Fruit fly (Drosophila melanogaster) whole organism, pupa: Measurements from ENCODE around the gene Alms1a.

ENCODE experiments used
- CG10348 ChIP-seq: fragments of 200-800 bp; sonication (Bioruptor generic); IDR thresholded peaks from 2 replicates; pipeline ENCODE4 v1.3.6; 2022; ENCODE audit warnings: missing biosample characterization, missing genetic modification characterization
- CG12605 ChIP-seq: fragments of 200-800 bp; sonication (Bioruptor generic); IDR thresholded peaks from 2 replicates; pipeline ENCODE4 v1.3.6; 2022; ENCODE audit warnings: missing biosample characterization, missing genetic modification characterization
- CG13204 ChIP-seq: fragments of 200-800 bp; sonication (Bioruptor generic); optimal IDR thresholded peaks from 2 replicates; lab custom pipeline; 2018; ENCODE audit warnings: missing biosample characterization, mild to moderate bottlenecking, missing genetic modification characterization, moderate library complexity
- CG14655 ChIP-seq: fragments of 200-800 bp; sonication (Bioruptor generic); optimal IDR thresholded peaks from 3 replicates; lab custom pipeline; 2017; ENCODE audit warnings: mild to moderate bottlenecking, missing biosample characterization, missing genetic modification reagents, missing genetic modification characterization
- CG15710 ChIP-seq: fragments of 200-800 bp; sonication (Bioruptor generic); optimal IDR thresholded peaks from 2 replicates; lab custom pipeline; 2018; ENCODE audit warnings: missing biosample characterization, mild to moderate bottlenecking, missing genetic modification characterization, moderate library complexity
- CG17806 ChIP-seq: fragments of 200-800 bp; sonication (Bioruptor generic); optimal IDR thresholded peaks from 2 replicates; lab custom pipeline; 2018; ENCODE audit warnings: missing biosample characterization, mild to moderate bottlenecking, missing genetic modification characterization, moderate library complexity
- CG32121 ChIP-seq: fragments of 200-800 bp; sonication (Bioruptor generic); IDR thresholded peaks from 2 replicates; pipeline ENCODE4 v1.3.6; 2022; ENCODE audit warnings: missing biosample characterization, missing genetic modification characterization
- CG34367 ChIP-seq: fragments of 200-800 bp; sonication (Bioruptor generic); optimal IDR thresholded peaks from 2 replicates; lab custom pipeline; 2018; ENCODE audit warnings: missing biosample characterization, mild to moderate bottlenecking, missing genetic modification characterization
- CG4496 ChIP-seq: fragments of 200-800 bp; sonication (Bioruptor generic); IDR thresholded peaks from 3 replicates; pipeline ENCODE4 v1.3.6; 2022; ENCODE audit warnings: missing biosample characterization, missing genetic modification characterization
- CG8159 ChIP-seq: fragments of 200-800 bp; sonication (Bioruptor generic); optimal IDR thresholded peaks from 3 replicates; lab custom pipeline; 2018; ENCODE audit warnings: missing biosample characterization, mild to moderate bottlenecking, missing genetic modification characterization, moderate library complexity
- CG8301 ChIP-seq: fragments of 200-800 bp; sonication (Bioruptor generic); optimal IDR thresholded peaks from 2 replicates; lab custom pipeline; 2018; ENCODE audit warnings: missing biosample characterization, mild to moderate bottlenecking, missing genetic modification characterization
- CG9948 ChIP-seq: fragments of 200-800 bp; sonication (Bioruptor generic); optimal IDR thresholded peaks from 2 replicates; lab custom pipeline; 2018; ENCODE audit warnings: missing biosample characterization, mild to moderate bottlenecking, missing genetic modification characterization, moderate library complexity
- D1 ChIP-seq: fragments of 200-800 bp; sonication (Bioruptor generic); optimal IDR thresholded peaks from 2 replicates; lab custom pipeline; 2018; ENCODE audit warnings: missing biosample characterization, mild to moderate bottlenecking, missing genetic modification characterization, moderate library complexity
- EcR ChIP-seq: fragments of 200-800 bp; sonication (Bioruptor generic); optimal IDR thresholded peaks from 3 replicates; lab custom pipeline; 2019; ENCODE audit warnings: missing biosample characterization, missing genetic modification characterization, mild to moderate bottlenecking, moderate library complexity, missing genetic modification reagents
- Ets98B ChIP-seq: fragments of 200-800 bp; sonication (Bioruptor generic); IDR thresholded peaks from 2 replicates; pipeline ENCODE4 v1.3.6; 2022; ENCODE audit warnings: missing biosample characterization, missing genetic modification characterization
- Pif1A ChIP-seq: fragments of 200-800 bp; sonication (Bioruptor generic); optimal IDR thresholded peaks from 3 replicates; lab custom pipeline; 2016; ENCODE audit warnings: missing biosample characterization, missing genetic modification characterization
- Pif1B ChIP-seq: fragments of 200-800 bp; sonication (Bioruptor generic); optimal IDR thresholded peaks from 3 replicates; lab custom pipeline; 2016; ENCODE audit warnings: missing biosample characterization, missing genetic modification characterization
- Snoo ChIP-seq: fragments of 200-800 bp; sonication (Bioruptor generic); optimal IDR thresholded peaks from 3 replicates; lab custom pipeline; 2017; ENCODE audit warnings: missing biosample characterization, mild to moderate bottlenecking, missing genetic modification characterization, inconsistent platforms
- fd96Ca ChIP-seq: fragments of 200-800 bp; sonication (Bioruptor generic); IDR thresholded peaks from 3 replicates; pipeline ENCODE4 v1.3.6; 2022; ENCODE audit warnings: missing biosample characterization, missing genetic modification characterization
- gl ChIP-seq: fragments of 200-800 bp; sonication (Bioruptor generic); optimal IDR thresholded peaks from 2 replicates; lab custom pipeline; 2018; ENCODE audit warnings: missing biosample characterization, mild to moderate bottlenecking, missing genetic modification characterization
- rn ChIP-seq: fragments of 200-800 bp; sonication (Bioruptor generic); IDR thresholded peaks from 2 replicates; pipeline ENCODE4 v1.3.6; 2022; ENCODE audit warnings: missing biosample characterization, missing genetic modification characterization

Gene Alms1a

DNA sequence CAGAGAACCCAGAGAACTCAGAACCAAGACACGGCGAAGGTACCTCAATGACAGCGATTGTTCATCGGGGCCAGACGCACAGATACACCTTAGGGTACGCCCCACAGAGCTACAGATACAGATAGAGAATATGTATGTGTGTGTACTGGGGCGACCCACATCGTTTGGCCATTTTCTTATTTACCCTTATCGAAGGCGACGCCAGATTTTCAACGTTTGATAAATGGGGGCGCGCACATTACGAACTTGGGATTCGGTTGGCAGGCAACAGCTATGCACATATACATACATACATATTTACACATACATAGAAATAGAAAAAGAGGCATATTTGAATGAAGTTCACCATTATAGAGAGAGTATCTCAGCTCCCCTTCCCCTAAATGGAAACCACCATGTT lies 29.4 kb downstream of the Alms1a start:
- TF ChIP-seq CG8159 (no peak), CG13204 (GFP tag; lab: Kevin White, UChicago) (no peak), rn (GFP tag; lab: Robert Waterston, UW) (no peak), CG12605 (GFP tag; lab: Robert Waterston, UW) (no peak), CG14655 (no peak), CG32121 (GFP tag; lab: Robert Waterston, UW) (no peak), Pif1A (GFP tag; lab: Kevin White, UChicago) (no peak), fd96Ca (GFP tag; lab: Robert Waterston, UW) (no peak), Pif1B (GFP tag; lab: Kevin White, UChicago) (no peak), CG10348 (no peak), CG9948 (tag; lab: Kevin White, UChicago) (no peak), CG15710 (tag; lab: Kevin White, UChicago) (no peak), CG8301 (tag; lab: Kevin White, UChicago) (no peak)
- TF ChIP-seq, all 21 proteins: peak for 0

- no peak for TF ChIP-seq CG17806 (tag; lab: Kevin White, UChicago)
- TF ChIP-seq gl (tag; lab: Kevin White, UChicago): no peak
- TF ChIP-seq CG34367 (tag; lab: Kevin White, UChicago): no peak
Observed at dm6 chrX:4605313-4605712, 30.5 kb downstream of the Alms1a start.

- no peak for TF ChIP-seq CG8159
- no peak for TF ChIP-seq Pif1A (GFP tag; lab: Kevin White, UChicago)
- TF ChIP-seq Ets98B (GFP tag; lab: Robert Waterston, UW): no peak
- no peak for TF ChIP-seq CG4496 (GFP tag; lab: Robert Waterston, UW)
- no peak for TF ChIP-seq CG12605 (GFP tag; lab: Robert Waterston, UW)
- TF ChIP-seq Snoo (tag; lab: Kevin White, UChicago): no peak
- no peak for TF ChIP-seq rn (GFP tag; lab: Robert Waterston, UW)
- no peak for TF ChIP-seq CG8301 (tag; lab: Kevin White, UChicago)
- TF ChIP-seq CG34367 (tag; lab: Kevin White, UChicago): no peak
- TF ChIP-seq CG14655: no peak
- no peak for TF ChIP-seq CG32121 (GFP tag; lab: Robert Waterston, UW)
- no peak for TF ChIP-seq CG10348
- no peak for TF ChIP-seq gl (tag; lab: Kevin White, UChicago)
- no peak for TF ChIP-seq CG9948 (tag; lab: Kevin White, UChicago)
- no peak for TF ChIP-seq fd96Ca (GFP tag; lab: Robert Waterston, UW)
- no peak for TF ChIP-seq CG15710 (tag; lab: Kevin White, UChicago)
- no peak for TF ChIP-seq CG13204 (GFP tag; lab: Kevin White, UChicago)
- no peak for TF ChIP-seq D1 (tag; lab: Kevin White, UChicago)
Observed at dm6 chrX:4604553-4604952, 31.3 kb downstream of the Alms1a start.

dm6 chrX:4604107-4604506 lies 31.7 kb downstream of the Alms1a start:
- TF ChIP-seq EcR (GFP tag; lab: Kevin White, UChicago) (no peak), CG15710 (tag; lab: Kevin White, UChicago) (no peak), CG8159 (no peak), CG12605 (GFP tag; lab: Robert Waterston, UW) (no peak), CG10348 (no peak)

- TF ChIP-seq D1 (tag; lab: Kevin White, UChicago) (no peak), Ets98B (GFP tag; lab: Robert Waterston, UW) (no peak), Pif1B (GFP tag; lab: Kevin White, UChicago) (no peak), CG13204 (GFP tag; lab: Kevin White, UChicago) (no peak)
Observed at dm6 chrX:4599897-4600469, 35.8 kb downstream of the Alms1a start.

DNA sequence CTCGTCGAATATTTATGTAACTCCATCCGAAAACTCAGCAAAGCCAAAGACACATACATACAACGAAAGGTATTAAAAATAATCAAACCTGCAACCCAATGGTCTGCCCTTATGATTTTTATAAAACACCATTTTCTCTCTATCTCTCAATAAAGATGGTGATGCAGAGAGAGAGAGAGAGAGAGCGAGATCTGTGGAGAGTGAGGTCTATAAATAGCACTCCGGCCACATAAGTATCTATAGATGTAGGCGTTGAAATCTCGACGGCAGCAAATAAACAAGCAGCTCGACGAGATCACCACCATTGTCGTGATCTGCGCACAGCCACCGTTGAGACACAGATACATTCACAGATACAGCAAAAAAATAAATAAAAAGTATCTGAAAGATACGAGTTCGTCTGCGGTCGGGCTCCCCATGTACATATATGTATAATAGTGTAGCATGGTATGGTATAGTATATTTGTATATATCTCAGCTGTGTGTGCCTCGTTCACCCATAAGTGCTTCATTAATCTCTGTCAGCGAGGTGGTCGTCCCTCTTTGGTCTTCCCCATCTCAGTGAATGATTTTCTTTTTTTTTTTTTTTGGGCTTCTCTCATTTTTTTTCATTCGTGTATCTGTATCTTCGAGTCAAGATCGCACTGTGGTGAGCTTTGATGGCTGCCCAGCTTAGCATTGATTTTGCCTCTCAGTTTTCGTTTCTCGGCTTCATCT lies 39.2 kb downstream of the Alms1a start:
- TF ChIP-seq CG13204 (GFP tag; lab: Kevin White, UChicago): peak; percentile 12
- no peak for TF ChIP-seq CG17806 (tag; lab: Kevin White, UChicago)
- TF ChIP-seq fd96Ca (GFP tag; lab: Robert Waterston, UW): peak; percentile 33; the same call in 1 of the 3 replicates
- TF ChIP-seq D1 (tag; lab: Kevin White, UChicago): no peak
- TF ChIP-seq Pif1A (GFP tag; lab: Kevin White, UChicago): peak; percentile 39
- TF ChIP-seq EcR (GFP tag; lab: Kevin White, UChicago): peak; percentile 13
- peak; percentile 6 for TF ChIP-seq CG15710 (tag; lab: Kevin White, UChicago)

- TF ChIP-seq Pif1A (GFP tag; lab: Kevin White, UChicago): no peak
Observed at dm6 chrX:4592258-4592657, 43.5 kb downstream of the Alms1a start.
